Worm (Caenorhabditis elegans): ENCODE data around the gene vab-23.

DNA sequence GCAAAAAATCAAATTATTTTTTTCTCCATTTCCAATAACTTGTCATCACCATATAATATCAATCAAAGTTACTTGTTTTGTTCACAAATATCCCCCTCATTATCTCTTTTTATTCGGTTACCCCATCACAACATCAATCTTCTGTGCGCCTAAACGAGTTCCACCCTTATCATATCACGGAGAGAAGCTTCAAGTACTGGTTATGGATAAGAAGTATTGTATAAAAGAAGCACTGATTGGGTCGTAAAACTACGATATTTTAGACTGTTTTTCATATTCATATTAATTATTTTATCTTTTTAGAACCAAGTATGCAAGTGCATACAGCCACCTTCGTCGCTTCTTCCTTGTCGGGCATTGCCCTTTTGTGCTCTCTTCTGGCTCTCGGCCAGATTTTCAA lies 32.8 kb downstream of the vab-23 start, which contains the start of gene col-84:
- no peak for TF ChIP-seq ceh-9 (tag; optimal IDR thresholded peaks at IDR 0.05)
- TF ChIP-seq fkh-6 (tag; optimal IDR thresholded peaks at IDR 0.05), result no peak
- no peak for TF ChIP-seq pha-4 (tag; optimal IDR thresholded peaks at IDR 0.05)
- no peak for TF ChIP-seq hlh-8 (tag; optimal IDR thresholded peaks at IDR 0.05)
- no peak for TF ChIP-seq tbx-2 (tag; optimal IDR thresholded peaks at IDR 0.05)

All from whole organism, late embryonic.